Fruit fly (Drosophila melanogaster) whole organism, wandering third instar larva: Measurements from ENCODE around the gene Vm26Aa.
A peak's percentile ranks its signal among the peaks of the same experiment; 100 is the strongest.

ENCODE experiments used
- Abd-B ChIP-seq: fragments of >200 bp; optimal IDR thresholded peaks from 2 replicates; lab custom pipeline; 2017; ENCODE audit warnings: missing biosample characterization, missing genetic modification characterization
- CG32264 ChIP-seq: fragments of 200-800 bp; sonication (Bioruptor generic); optimal IDR thresholded peaks from 2 replicates; lab custom pipeline; 2016; ENCODE audit warnings: missing biosample characterization, missing genetic modification characterization
- CG9705 ChIP-seq: fragments of 200-800 bp; sonication (Bioruptor generic); optimal IDR thresholded peaks from 2 replicates; lab custom pipeline; 2018; ENCODE audit warnings: missing biosample characterization, mild to moderate bottlenecking, missing genetic modification characterization
- CrebA ChIP-seq: fragments of 200-800 bp; sonication (Bioruptor generic); optimal IDR thresholded peaks from 2 replicates; lab custom pipeline; 2016; ENCODE audit warnings: missing biosample characterization, mild to moderate bottlenecking, missing genetic modification characterization, borderline replicate concordance
- Dfd ChIP-seq: fragments of >200 bp; optimal IDR thresholded peaks from 2 replicates; lab custom pipeline; 2017; ENCODE audit warnings: missing biosample characterization, missing genetic modification characterization
- Dif ChIP-seq: fragments of 200-275, 200-300 bp; sonication (Bioruptor generic); optimal IDR thresholded peaks from 2 replicates; lab custom pipeline; 2018; ENCODE audit warnings: missing biosample characterization, missing genetic modification characterization; ENCODE audit not compliant: partially characterized antibody
- GATAd ChIP-seq: sonication (Bioruptor generic); optimal IDR thresholded peaks from 2 replicates; lab custom pipeline; 2016; ENCODE audit warnings: missing biosample characterization, missing genetic modification characterization
- HLH106 ChIP-seq: fragments of 200-800 bp; optimal IDR thresholded peaks from 3 replicates; lab custom pipeline; 2019; ENCODE audit warnings: missing biosample characterization, mild to moderate bottlenecking, missing genetic modification characterization, moderate library complexity
- Hnf4 ChIP-seq: fragments of 200-800 bp; sonication (Bioruptor generic); optimal IDR thresholded peaks from 2 replicates; lab custom pipeline; 2016; ENCODE audit warnings: missing biosample characterization, mild to moderate bottlenecking, missing genetic modification characterization
- Hr78 ChIP-seq: fragments of >200 bp; optimal IDR thresholded peaks from 2 replicates; lab custom pipeline; 2017; ENCODE audit warnings: missing biosample characterization, missing genetic modification characterization
- Hr83 ChIP-seq: fragments of 200-300 bp; sonication (Bioruptor generic); optimal IDR thresholded peaks from 2 replicates; lab custom pipeline; 2016; ENCODE audit warnings: missing biosample characterization, mild to moderate bottlenecking, missing genetic modification characterization, moderate library complexity; ENCODE audit not compliant: poor library complexity, severe bottlenecking
- Jra ChIP-seq: sonication (Bioruptor generic); optimal IDR thresholded peaks from 2 replicates; lab custom pipeline; 2016; ENCODE audit warnings: missing biosample characterization, missing genetic modification characterization
- Mio ChIP-seq: sonication (Bioruptor generic); optimal IDR thresholded peaks from 2 replicates; lab custom pipeline; 2016; ENCODE audit warnings: missing biosample characterization, missing genetic modification characterization
- Myc ChIP-seq: fragments of >200 bp; optimal IDR thresholded peaks from 2 replicates; lab custom pipeline; 2017
- N ChIP-seq: fragments of >200 bp; optimal IDR thresholded peaks from 2 replicates; lab custom pipeline; 2018; ENCODE audit warnings: missing biosample characterization, missing external identifiers, missing genetic modification characterization
- OdsH ChIP-seq: fragments of 200-800 bp; sonication (Bioruptor generic); optimal IDR thresholded peaks from 2 replicates; lab custom pipeline; 2016; ENCODE audit warnings: missing biosample characterization, mild to moderate bottlenecking, missing genetic modification characterization
- Rel ChIP-seq, 2 experiments: fragments of 200-800 bp; sonication (Bioruptor generic) in 1 of 2; optimal IDR thresholded peaks; 2 replicates in 1 of 2; 3 replicates in 1 of 2; lab custom pipeline; 2016 to 2019; ENCODE audit warnings: mild to moderate bottlenecking in 2 of 2, missing biosample characterization in 2 of 2, missing genetic modification characterization in 2 of 2, moderate library complexity in 1 of 2
- Sp1 ChIP-seq: fragments of 200-800 bp; sonication (Bioruptor generic); optimal IDR thresholded peaks from 3 replicates; lab custom pipeline; 2019; ENCODE audit warnings: missing biosample characterization, mild to moderate bottlenecking, missing genetic modification characterization, moderate library complexity
- Vsx2 ChIP-seq: fragments of 200-300, 225-300 bp; sonication (Bioruptor generic); optimal IDR thresholded peaks from 2 replicates; lab custom pipeline; 2018; ENCODE audit warnings: missing biosample characterization, missing genetic modification characterization; ENCODE audit not compliant: partially characterized antibody
- br ChIP-seq: fragments of 200-800 bp; sonication (Bioruptor generic); optimal IDR thresholded peaks from 2 replicates; lab custom pipeline; 2016; ENCODE audit warnings: missing biosample characterization, missing genetic modification characterization
- brk ChIP-seq: fragments of 200-800 bp; sonication (Bioruptor generic); optimal IDR thresholded peaks from 2 replicates; lab custom pipeline; 2016; ENCODE audit warnings: missing biosample characterization, mild to moderate bottlenecking, missing genetic modification characterization
- dl ChIP-seq, 2 experiments: fragments of 175-275, 200-275 bp in 1 of 2; fragments of 200-275 bp in 1 of 2; sonication (Bioruptor generic); optimal IDR thresholded peaks; lab custom pipeline; 2018; ENCODE audit warnings: mild to moderate bottlenecking in 2 of 2, missing biosample characterization in 2 of 2, missing genetic modification characterization in 2 of 2, moderate library complexity in 2 of 2; ENCODE audit not compliant: partially characterized antibody in 2 of 2, insufficient read depth in 1 of 2
- dmrt93B ChIP-seq: fragments of 200-800 bp; sonication (Bioruptor generic); optimal IDR thresholded peaks from 2 replicates; lab custom pipeline; 2018; ENCODE audit warnings: missing biosample characterization, mild to moderate bottlenecking, missing genetic modification characterization
- dsf ChIP-seq: sonication (Bioruptor generic); optimal IDR thresholded peaks from 2 replicates; lab custom pipeline; 2016; ENCODE audit warnings: missing biosample characterization, missing genetic modification characterization, borderline replicate concordance
- ey ChIP-seq: fragments of 200-800 bp; sonication (Bioruptor generic); optimal IDR thresholded peaks from 2 replicates; lab custom pipeline; 2016; ENCODE audit warnings: missing biosample characterization, missing genetic modification characterization
- foxo ChIP-seq, 2 experiments: fragments of 200-800 bp; sonication (Bioruptor generic); optimal IDR thresholded peaks; 2 replicates in 1 of 2; 3 replicates in 1 of 2; lab custom pipeline; 2016 to 2017; ENCODE audit warnings: missing biosample characterization in 2 of 2, missing genetic modification characterization in 2 of 2
- fru ChIP-seq: fragments of 200-800 bp; sonication (Bioruptor generic); optimal IDR thresholded peaks from 3 replicates; lab custom pipeline; 2016; ENCODE audit warnings: missing biosample characterization, mild to moderate bottlenecking, missing genetic modification characterization
- h ChIP-seq: fragments of 200-800 bp; sonication (Bioruptor generic); optimal IDR thresholded peaks from 3 replicates; lab custom pipeline; 2016; ENCODE audit warnings: missing biosample characterization, mild to moderate bottlenecking, missing genetic modification characterization
- jim ChIP-seq: fragments of 175-275, 200-325 bp; sonication (Bioruptor generic); optimal IDR thresholded peaks from 2 replicates; lab custom pipeline; 2016; ENCODE audit warnings: missing biosample characterization, mild to moderate bottlenecking, missing genetic modification characterization
- lola ChIP-seq: fragments of >200 bp; optimal IDR thresholded peaks from 2 replicates; lab custom pipeline; 2017; ENCODE audit warnings: missing biosample characterization, missing genetic modification characterization
- pan ChIP-seq: fragments of >200 bp; optimal IDR thresholded peaks from 2 replicates; lab custom pipeline; 2017
- psq ChIP-seq: fragments of 200-800 bp; sonication (Bioruptor generic); optimal IDR thresholded peaks from 3 replicates; lab custom pipeline; 2017; ENCODE audit warnings: missing biosample characterization, mild to moderate bottlenecking, missing genetic modification characterization, moderate library complexity
- rgr ChIP-seq: fragments of 200-800 bp; sonication (Bioruptor generic); optimal IDR thresholded peaks from 3 replicates; lab custom pipeline; 2016; ENCODE audit warnings: missing biosample characterization, mild to moderate bottlenecking, missing genetic modification characterization
- sage ChIP-seq: fragments of 200-800 bp; sonication (Bioruptor generic); optimal IDR thresholded peaks from 2 replicates; lab custom pipeline; 2016; ENCODE audit warnings: missing biosample characterization, mild to moderate bottlenecking, missing genetic modification characterization
- sv ChIP-seq: fragments of 200-800 bp; sonication (Bioruptor generic); optimal IDR thresholded peaks from 3 replicates; lab custom pipeline; 2016; ENCODE audit warnings: missing biosample characterization, missing genetic modification characterization
- tai ChIP-seq: sonication (Bioruptor generic); optimal IDR thresholded peaks from 2 replicates; lab custom pipeline; 2016; ENCODE audit warnings: missing biosample characterization, missing genetic modification characterization
- usp ChIP-seq: fragments of >200 bp; optimal IDR thresholded peaks from 2 replicates; lab custom pipeline; 2017; ENCODE audit warnings: missing biosample characterization, missing genetic modification characterization
- woc ChIP-seq: sonication (Bioruptor generic); optimal IDR thresholded peaks from 2 replicates; lab custom pipeline; 2016; ENCODE audit warnings: missing biosample characterization, mild to moderate bottlenecking, missing genetic modification characterization

Vm26Aa gene

dm6 chr2L:5977729-5978078, 17.6 kb upstream of the Vm26Aa start:
- TF ChIP-seq woc (GFP tag; lab: Kevin White, UChicago) (no peak), Jra (GFP tag; lab: Kevin White, UChicago) (peak; percentile 33), CrebA (no peak), psq (GFP tag; lab: Kevin White, UChicago) (no peak)

- TF ChIP-seq Myc (lab: Kevin White, UChicago): no peak
- TF ChIP-seq fru (GFP tag; lab: Kevin White, UChicago): peak; percentile 50
- no peak for TF ChIP-seq woc (GFP tag; lab: Kevin White, UChicago)
- peak; percentile 27 for TF ChIP-seq CG9705 (GFP tag; lab: Kevin White, UChicago)
- peak; percentile 36 for TF ChIP-seq HLH106 (tag; lab: Kevin White, UChicago)
- no peak for TF ChIP-seq ey (GFP tag; lab: Kevin White, UChicago)
- no peak for TF ChIP-seq dsf (GFP tag; lab: Kevin White, UChicago)
- no peak for TF ChIP-seq Hnf4 (GFP tag; lab: Kevin White, UChicago)
- no peak for TF ChIP-seq lola (GFP tag; lab: Kevin White, UChicago)
- no peak for TF ChIP-seq jim (GFP tag; lab: Kevin White, UChicago)
- TF ChIP-seq Mio: no peak
- TF ChIP-seq CG32264 (GFP tag; lab: Kevin White, UChicago): no peak
- no peak for TF ChIP-seq OdsH (GFP tag; lab: Kevin White, UChicago)
- TF ChIP-seq Hr78 (GFP tag; lab: Kevin White, UChicago): no peak
- TF ChIP-seq Dif: peak; percentile 54
- no peak for TF ChIP-seq sv (GFP tag; lab: Kevin White, UChicago)
- no peak for TF ChIP-seq pan (lab: Kevin White, UChicago)
- TF ChIP-seq Jra (GFP tag; lab: Kevin White, UChicago): no peak
- TF ChIP-seq brk (GFP tag; lab: Kevin White, UChicago): no peak
- TF ChIP-seq tai (GFP tag; lab: Kevin White, UChicago): no peak
- TF ChIP-seq rgr (GFP tag; lab: Kevin White, UChicago): peak; percentile 39
- TF ChIP-seq sage (GFP tag; lab: Kevin White, UChicago): no peak
- no peak for TF ChIP-seq CrebA
- TF ChIP-seq GATAd (GFP tag; lab: Kevin White, UChicago): no peak
- TF ChIP-seq Sp1: peak; percentile 60
- no peak for TF ChIP-seq N (GFP tag; lab: Kevin White, UChicago)
- TF ChIP-seq Dfd (GFP tag; lab: Kevin White, UChicago): no peak
- TF ChIP-seq Abd-B (GFP tag; lab: Kevin White, UChicago): no peak
- peak; percentile 17 to 27 for TF ChIP-seq dl (GFP tag; optimal IDR thresholded peaks at IDR 0.05; lab: Kevin White, UChicago; ENCODE audit: insufficient read depth in 1 of 2, partially characterized antibody in 2 of 2)
- no peak for TF ChIP-seq dmrt93B
- TF ChIP-seq Hr83: no peak
- peak; percentile 3 for TF ChIP-seq br (GFP tag; lab: Kevin White, UChicago)
- no peak for TF ChIP-seq usp (GFP tag; lab: Kevin White, UChicago)
- TF ChIP-seq Rel (GFP tag; optimal IDR thresholded peaks at IDR 0.05; lab: Kevin White, UChicago): no peak
- TF ChIP-seq Rel (tag; optimal IDR thresholded peaks at IDR 0.05; lab: Kevin White, UChicago): peak; percentile 35
- TF ChIP-seq psq (GFP tag; lab: Kevin White, UChicago): peak; percentile 61
- no peak for TF ChIP-seq Vsx2
- peak in 1 of 2 experiments; percentile 37 for TF ChIP-seq foxo (GFP tag; optimal IDR thresholded peaks at IDR 0.05; lab: Kevin White, UChicago)
- peak; percentile 61 for TF ChIP-seq h (GFP tag; lab: Kevin White, UChicago)
Observed at dm6 chr2L:5977070-5977728, 17.1 kb upstream of the Vm26Aa start.

- TF ChIP-seq dl (GFP tag; optimal IDR thresholded peaks at IDR 0.05; lab: Kevin White, UChicago; ENCODE audit: insufficient read depth in 1 of 2, partially characterized antibody in 2 of 2) (no peak), psq (GFP tag; lab: Kevin White, UChicago) (peak; percentile 4)
Observed at dm6 chr2L:5975601-5976000, 15.5 kb upstream of the Vm26Aa start.
